Worm (Caenorhabditis elegans) whole organism, dauer: ENCODE measurements around the gene srh-24.

Source experiments
- unc-62 ChIP-seq: sonication (generic microtip); optimal IDR thresholded peaks from 2 replicates; lab custom pipeline; 2017; ENCODE audit warnings: missing biosample characterization, missing genetic modification reagents, missing genetic modification characterization

Gene srh-24

ce11 chrV:13960916-13961315 is at the start of gene srh-24:
Gene srh-24 (minus strand): TSS chrV:13961016.
- no peak for TF ChIP-seq unc-62

- TF ChIP-seq unc-62 = no peak
Measured at ce11 chrV:14010021-14010420, 49.2 kb upstream of the srh-24 start.

ce11 chrV:14008353-14008859 is 47.6 kb upstream of the srh-24 start:
- TF ChIP-seq unc-62 = no peak

- no peak for TF ChIP-seq unc-62
Measured at ce11 chrV:14006819-14007218, 46.0 kb upstream of the srh-24 start.

ce11 chrV:14005812-14006211 is 45.0 kb upstream of the srh-24 start, which contains the start of gene ric-7:
Gene ric-7 (minus strand): TSS chrV:14005912.
- TF ChIP-seq unc-62 = no peak

- no peak for TF ChIP-seq unc-62
Measured at ce11 chrV:14004342-14004741, 43.5 kb upstream of the srh-24 start.

- TF ChIP-seq unc-62 = no peak
Measured at ce11 chrV:14003587-14004156, 42.9 kb upstream of the srh-24 start.

- no peak for TF ChIP-seq unc-62
Measured at ce11 chrV:14002402-14002801, 41.6 kb upstream of the srh-24 start.

ce11 chrV:14001929-14002328 is 41.1 kb upstream of the srh-24 start:
- TF ChIP-seq unc-62 = no peak

ce11 chrV:13993478-13993877 is 32.7 kb upstream of the srh-24 start:
- no peak for TF ChIP-seq unc-62

- TF ChIP-seq unc-62 = no peak
Measured at ce11 chrV:13992485-13992884, 31.7 kb upstream of the srh-24 start, which contains the start of gene droe-4. Gene droe-4 (plus strand): TSS chrV:13992656.

- no peak for TF ChIP-seq unc-62
Measured at ce11 chrV:13986823-13987222, 26.0 kb upstream of the srh-24 start.

ce11 chrV:13984828-13985227 is 24.0 kb upstream of the srh-24 start, which contains the start of gene end-1:
Gene end-1 (plus strand): TSS chrV:13985128.
- no peak for TF ChIP-seq unc-62

- no peak for TF ChIP-seq unc-62
Measured at ce11 chrV:13981677-13982076, 20.9 kb upstream of the srh-24 start.

ce11 chrV:13980807-13981206 is 20.0 kb upstream of the srh-24 start, which contains the start of gene eol-1:
Gene eol-1 (minus strand): TSS chrV:13980907.
- no peak for TF ChIP-seq unc-62

- no peak for TF ChIP-seq unc-62
Measured at ce11 chrV:13963279-13963976, 2.6 kb upstream of the srh-24 start, which contains the start of gene sao-1. Gene sao-1 (plus strand): TSS chrV:13963926.

ce11 chrV:13961927-13962419 is 1.2 kb upstream of the srh-24 start, which contains the start of the genes algn-13 and R10D12.13:
Gene algn-13 (minus strand): TSS chrV:13961977.
Gene R10D12.13 (plus strand): TSS chrV:13962417.
- no peak for TF ChIP-seq unc-62

ce11 chrV:13958247-13958646 is 2.6 kb downstream of the srh-24 start, which contains the start of gene R10D12.10:
Gene R10D12.10 (minus strand): TSS chrV:13958347.
- TF ChIP-seq unc-62 = no peak
